Fruit fly (Drosophila melanogaster) whole organism, embryonic: ENCODE data around the gene Slh.

Experiments
- CG10565 ChIP-seq: fragments of 200-800 bp; sonication (Bioruptor generic); optimal IDR thresholded peaks from 3 replicates; lab custom pipeline; 2016; ENCODE audit warnings: missing biosample characterization, mild to moderate bottlenecking, missing genetic modification characterization
- CG12104 ChIP-seq: fragments of 200-800 bp; sonication (Bioruptor generic); optimal IDR thresholded peaks from 3 replicates; lab custom pipeline; 2016; ENCODE audit warnings: missing biosample characterization, missing genetic modification characterization
- CG12391 ChIP-seq: fragments of 200-800 bp; sonication (Bioruptor generic); optimal IDR thresholded peaks from 3 replicates; lab custom pipeline; 2018; ENCODE audit warnings: missing biosample characterization, mild to moderate bottlenecking, missing genetic modification characterization, moderate library complexity
- CG12942 ChIP-seq: fragments of 200-800 bp; sonication (Bioruptor generic); optimal IDR thresholded peaks from 3 replicates; lab custom pipeline; 2016; ENCODE audit warnings: missing biosample characterization, missing genetic modification characterization
- CG13123 ChIP-seq: fragments of 200-800 bp; sonication (Bioruptor generic); optimal IDR thresholded peaks from 2 replicates; lab custom pipeline; 2016; ENCODE audit warnings: missing biosample characterization, missing genetic modification characterization
- CG14441 ChIP-seq: fragments of 200-800 bp; sonication (Bioruptor generic); IDR thresholded peaks from 2 replicates; pipeline ENCODE4 v1.3.6; 2022; ENCODE audit warnings: missing biosample characterization, missing genetic modification characterization
- CG15514 ChIP-seq: fragments of 200-800 bp; sonication (Bioruptor generic); optimal IDR thresholded peaks from 3 replicates; lab custom pipeline; 2017; ENCODE audit warnings: missing biosample characterization, missing genetic modification characterization, mild to moderate bottlenecking, moderate library complexity, missing genetic modification reagents
- CG15696 ChIP-seq: fragments of 200-800 bp; sonication (Bioruptor generic); optimal IDR thresholded peaks from 2 replicates; lab custom pipeline; 2019; ENCODE audit warnings: missing biosample characterization, mild to moderate bottlenecking, missing genetic modification characterization, moderate library complexity
- CG16779 ChIP-seq: fragments of 200-800 bp; sonication (Bioruptor generic); IDR thresholded peaks from 2 replicates; pipeline ENCODE4 v1.3.6; 2022; ENCODE audit warnings: missing biosample characterization, missing genetic modification characterization
- CG17829 ChIP-seq: fragments of 200-800 bp; optimal IDR thresholded peaks from 2 replicates; lab custom pipeline; 2019; ENCODE audit warnings: missing biosample characterization, mild to moderate bottlenecking, missing genetic modification characterization, moderate library complexity
- CG1792 ChIP-seq: fragments of 200-800 bp; sonication (Bioruptor generic); optimal IDR thresholded peaks from 2 replicates; lab custom pipeline; 2016; ENCODE audit warnings: missing biosample characterization, missing genetic modification characterization
- CG2116 ChIP-seq: fragments of 200-800 bp; sonication (Bioruptor generic); optimal IDR thresholded peaks from 3 replicates; lab custom pipeline; 2018; ENCODE audit warnings: missing biosample characterization, mild to moderate bottlenecking, missing genetic modification characterization
- CG2712 ChIP-seq: fragments of 200-800 bp; optimal IDR thresholded peaks from 3 replicates; lab custom pipeline; 2019; ENCODE audit warnings: missing biosample characterization, mild to moderate bottlenecking, missing genetic modification characterization, moderate library complexity
- CG2875 ChIP-seq: fragments of 200-800 bp; sonication (Bioruptor generic); optimal IDR thresholded peaks from 2 replicates; lab custom pipeline; 2017; ENCODE audit warnings: missing biosample characterization, mild to moderate bottlenecking, missing genetic modification characterization, missing genetic modification reagents
- CG4424 ChIP-seq: fragments of 200-800 bp; sonication (Bioruptor generic); optimal IDR thresholded peaks from 3 replicates; lab custom pipeline; 2016; ENCODE audit warnings: missing biosample characterization, missing genetic modification characterization
- CG7987 ChIP-seq: fragments of 200-800 bp; sonication (Bioruptor generic); optimal IDR thresholded peaks from 2 replicates; lab custom pipeline; 2018; ENCODE audit warnings: missing biosample characterization, mild to moderate bottlenecking, missing genetic modification characterization, moderate library complexity
- Drgx ChIP-seq: fragments of 200-800 bp; sonication (Bioruptor generic); IDR thresholded peaks from 2 replicates; pipeline ENCODE4 v1.3.6; 2022; ENCODE audit warnings: missing biosample characterization, missing genetic modification characterization
- E2f2 ChIP-seq: fragments of 200-800 bp; sonication (Bioruptor generic); IDR thresholded peaks from 2 replicates; pipeline ENCODE4 v1.3.6; 2022; ENCODE audit warnings: missing biosample characterization, missing genetic modification characterization
- Gug ChIP-seq: fragments of 200-800 bp; sonication (Bioruptor generic); IDR thresholded peaks from 4 replicates; pipeline ENCODE4 v1.3.6; 2022; ENCODE audit warnings: missing biosample characterization, missing genetic modification characterization
- HHEX ChIP-seq: fragments of 200-800 bp; sonication (Bioruptor generic); optimal IDR thresholded peaks from 3 replicates; lab custom pipeline; 2017; ENCODE audit warnings: missing biosample characterization, mild to moderate bottlenecking, missing genetic modification characterization, missing genetic modification reagents
- HLH3B ChIP-seq: fragments of 200-800 bp; sonication (Bioruptor generic); IDR thresholded peaks from 2 replicates; pipeline ENCODE4 v1.3.6; 2022; ENCODE audit warnings: missing biosample characterization, missing genetic modification characterization
- HLH4C ChIP-seq: fragments of 200-800 bp; sonication (Bioruptor generic); IDR thresholded peaks from 3 replicates; pipeline ENCODE4 v1.3.6; 2022; ENCODE audit warnings: missing biosample characterization, missing genetic modification characterization; ENCODE audit not compliant: partially characterized antibody
- Hr39 ChIP-seq: fragments of >200 bp; optimal IDR thresholded peaks from 2 replicates; lab custom pipeline; 2017
- Med ChIP-seq: fragments of 200-800 bp; sonication (Bioruptor generic); peaks from one replicate; lab custom pipeline; 2016; ENCODE audit warnings: missing biosample characterization, missing genetic modification characterization, mild to moderate bottlenecking, inconsistent platforms, moderate library complexity
- Meics ChIP-seq: fragments of 200-800 bp; sonication (Bioruptor generic); optimal IDR thresholded peaks from 2 replicates; lab custom pipeline; 2017; ENCODE audit warnings: missing biosample characterization, mild to moderate bottlenecking, missing genetic modification characterization
- Nf-YA ChIP-seq: fragments of 200-800 bp; sonication (Bioruptor generic); IDR thresholded peaks from 2 replicates; pipeline ENCODE4 v1.3.6; 2022; ENCODE audit warnings: missing biosample characterization, missing genetic modification characterization
- PHDP ChIP-seq: fragments of 200-800 bp; sonication (Bioruptor generic); optimal IDR thresholded peaks from 3 replicates; lab custom pipeline; 2018; ENCODE audit warnings: missing biosample characterization, mild to moderate bottlenecking, missing genetic modification characterization, moderate library complexity
- Sox100B ChIP-seq: fragments of 200-800 bp; sonication (Bioruptor generic); optimal IDR thresholded peaks from 3 replicates; lab custom pipeline; 2018; ENCODE audit warnings: missing biosample characterization, mild to moderate bottlenecking, missing genetic modification characterization
- Taf1 ChIP-seq: fragments of 200-800 bp; sonication (Bioruptor generic); IDR thresholded peaks from 2 replicates; pipeline ENCODE4 v1.3.6; 2022; ENCODE audit warnings: missing biosample characterization, missing genetic modification characterization
- Xrp1 ChIP-seq: fragments of 200-800 bp; sonication (Bioruptor generic); IDR thresholded peaks from 2 replicates; pipeline ENCODE4 v1.3.6; 2022; ENCODE audit warnings: missing biosample characterization, missing genetic modification characterization
- ato ChIP-seq: fragments of 200-800 bp; sonication (Bioruptor generic); IDR thresholded peaks from 2 replicates; pipeline ENCODE4 v1.3.6; 2022; ENCODE audit warnings: missing biosample characterization, missing genetic modification characterization; ENCODE audit not compliant: partially characterized antibody
- bsh ChIP-seq, 2 experiments: fragments of 200-800 bp; sonication (Bioruptor generic); optimal IDR thresholded peaks; 2 replicates each; lab custom pipeline; 2017 to 2018; ENCODE audit warnings: mild to moderate bottlenecking in 2 of 2, missing biosample characterization in 2 of 2, missing genetic modification characterization in 2 of 2, moderate library complexity in 1 of 2
- chm ChIP-seq: fragments of 200-800 bp; sonication (Bioruptor generic); IDR thresholded peaks from 2 replicates; pipeline ENCODE4 v1.3.6; 2022; ENCODE audit warnings: missing biosample characterization, missing genetic modification characterization
- dm ChIP-seq: fragments of 200-800 bp; sonication (Bioruptor generic); optimal IDR thresholded peaks from 3 replicates; lab custom pipeline; 2016; ENCODE audit warnings: missing biosample characterization, missing genetic modification characterization
- dmrt99B ChIP-seq: fragments of 200-800 bp; sonication (Bioruptor generic); optimal IDR thresholded peaks from 2 replicates; lab custom pipeline; 2018; ENCODE audit warnings: missing biosample characterization, mild to moderate bottlenecking, missing genetic modification characterization, moderate library complexity
- fd96Cb ChIP-seq: fragments of 200-800 bp; sonication (Bioruptor generic); optimal IDR thresholded peaks from 2 replicates; lab custom pipeline; 2018; ENCODE audit warnings: missing biosample characterization, mild to moderate bottlenecking, missing genetic modification characterization, moderate library complexity
- gcm ChIP-seq: fragments of 200-800 bp; sonication (Bioruptor generic); optimal IDR thresholded peaks from 2 replicates; lab custom pipeline; 2019; ENCODE audit warnings: missing biosample characterization, mild to moderate bottlenecking, missing genetic modification characterization, moderate library complexity
- jumu ChIP-seq: fragments of 200-800 bp; sonication (Bioruptor generic); optimal IDR thresholded peaks from 3 replicates; lab custom pipeline; 2016; ENCODE audit warnings: missing biosample characterization, missing genetic modification characterization
- kni ChIP-seq: fragments of 200-800 bp; sonication (Bioruptor generic); optimal IDR thresholded peaks from 3 replicates; lab custom pipeline; 2017; ENCODE audit warnings: mild to moderate bottlenecking, missing biosample characterization, missing genetic modification reagents, missing genetic modification characterization
- peb ChIP-seq: fragments of 200-800 bp; sonication (Bioruptor generic); IDR thresholded peaks from 2 replicates; pipeline ENCODE4 v1.3.6; 2022; ENCODE audit warnings: missing biosample characterization, missing genetic modification characterization
- pnt ChIP-seq: fragments of 200-800 bp; sonication (Bioruptor generic); optimal IDR thresholded peaks from 3 replicates; lab custom pipeline; 2016; ENCODE audit warnings: missing biosample characterization, missing genetic modification characterization
- row ChIP-seq: fragments of 200-800 bp; sonication (Bioruptor generic); IDR thresholded peaks from 3 replicates; pipeline ENCODE4 v1.3.6; 2022; ENCODE audit warnings: missing biosample characterization, missing genetic modification characterization
- sd ChIP-seq: fragments of 200-800 bp; sonication (Bioruptor generic); optimal IDR thresholded peaks from 3 replicates; lab custom pipeline; 2018; ENCODE audit warnings: missing biosample characterization, mild to moderate bottlenecking, missing genetic modification characterization, moderate library complexity
- shn ChIP-seq: fragments of 200-800 bp; sonication (Bioruptor generic); optimal IDR thresholded peaks from 3 replicates; lab custom pipeline; 2016; ENCODE audit warnings: missing biosample characterization, missing genetic modification characterization
- sisA ChIP-seq: fragments of 200-800 bp; sonication (Bioruptor generic); IDR thresholded peaks from 2 replicates; pipeline ENCODE4 v1.3.6; 2022; ENCODE audit warnings: missing biosample characterization, missing genetic modification characterization
- sna ChIP-seq: fragments of 200-800 bp; sonication (Bioruptor generic); IDR thresholded peaks from 2 replicates; pipeline ENCODE4 v1.3.6; 2022; ENCODE audit warnings: missing biosample characterization, missing genetic modification characterization; ENCODE audit not compliant: partially characterized antibody
- vfl ChIP-seq: fragments of 200-800 bp; sonication (Bioruptor generic); optimal IDR thresholded peaks from 2 replicates; lab custom pipeline; 2016; ENCODE audit warnings: missing biosample characterization, missing genetic modification characterization
- zfh1 ChIP-seq: fragments of 200-800 bp; sonication (Bioruptor generic); IDR thresholded peaks from 3 replicates; pipeline ENCODE4 v1.3.6; 2022; ENCODE audit warnings: missing biosample characterization, missing genetic modification characterization

Slh gene

dm6 chr2L:2492692-2493626, 488 bp upstream of the Slh start, which contains the start of gene oaf (continued):
- peak; percentile 28 for TF ChIP-seq vfl (GFP tag; lab: Kevin White, UChicago)
- 0 out of 2 replicates have a peak, but pooled peaks have one; percentile 23 for TF ChIP-seq Taf1 (GFP tag; lab: Robert Waterston, UW)
- peak; percentile 46 for TF ChIP-seq CG2116 (GFP tag; lab: Kevin White, UChicago)
- peak; percentile 19 for TF ChIP-seq CG12942 (GFP tag; lab: Kevin White, UChicago)
- TF ChIP-seq CG10565 (GFP tag; lab: Kevin White, UChicago): no peak
- TF ChIP-seq E2f2 (GFP tag; lab: Robert Waterston, UW): peak; percentile 67
- no peak for TF ChIP-seq CG16779 (GFP tag; lab: Robert Waterston, UW)
- no peak for TF ChIP-seq HLH3B (GFP tag; lab: Robert Waterston, UW)
- peak; percentile 92 for TF ChIP-seq Med (GFP tag; lab: Kevin White, UChicago)
- peak; percentile 29 for TF ChIP-seq Meics (GFP tag; lab: Kevin White, UChicago)
- peak; percentile 44; the same call in 2 of the 4 replicates for TF ChIP-seq Gug (GFP tag; lab: Robert Waterston, UW)
- TF ChIP-seq ato: peak; percentile 31; the same call in 1 of the 2 replicates
- TF ChIP-seq dm (GFP tag; lab: Kevin White, UChicago): peak; percentile 38
- peak; percentile 44 for TF ChIP-seq PHDP (tag; lab: Kevin White, UChicago)
- TF ChIP-seq CG13123 (GFP tag; lab: Kevin White, UChicago): peak; percentile 30
- no peak for TF ChIP-seq jumu
- peak; percentile 69 for TF ChIP-seq chm (GFP tag; lab: Robert Waterston, UW)
- peak; percentile 47; the same call in 1 of the 2 replicates for TF ChIP-seq sisA (GFP tag; lab: Robert Waterston, UW)
- no peak for TF ChIP-seq peb (GFP tag; lab: Robert Waterston, UW)

dm6 chr2L:2486851-2487250, 5.6 kb downstream of the Slh start:
- TF ChIP-seq CG4424 (GFP tag; lab: Kevin White, UChicago) (peak; percentile 10), Sox100B (GFP tag; lab: Kevin White, UChicago) (no peak), CG1792 (GFP tag; lab: Kevin White, UChicago) (no peak), HHEX (GFP tag; lab: Kevin White, UChicago) (no peak), zfh1 (GFP tag; lab: Robert Waterston, UW) (0 out of 3 replicates have a peak, but pooled peaks have one; percentile 8), shn (no peak), kni (GFP tag; lab: Kevin White, UChicago) (no peak), CG2875 (GFP tag; lab: Kevin White, UChicago) (no peak), HLH4C (no peak), pnt (no peak), Xrp1 (GFP tag; lab: Robert Waterston, UW) (peak; percentile 54; the same call in 1 of the 2 replicates), CG17829 (tag; lab: Kevin White, UChicago) (no peak), Drgx (GFP tag; lab: Robert Waterston, UW) (peak; percentile 50), sd (no peak), row (GFP tag; lab: Robert Waterston, UW) (0 out of 3 replicates have a peak, but pooled peaks have one; percentile 17), gcm (GFP tag; lab: Kevin White, UChicago) (peak; percentile 2), Hr39 (lab: Kevin White, UChicago) (no peak), dmrt99B (tag; lab: Kevin White, UChicago) (peak; percentile 14), sna (no peak), CG12104 (GFP tag; lab: Kevin White, UChicago) (no peak), CG12391 (tag; lab: Kevin White, UChicago) (peak; percentile 13), CG7987 (no peak), CG15514 (GFP tag; lab: Kevin White, UChicago) (no peak), CG15696 (tag; lab: Kevin White, UChicago) (peak; percentile 11), fd96Cb (tag; lab: Kevin White, UChicago) (peak; percentile 18), CG14441 (GFP tag; lab: Robert Waterston, UW) (no peak), Nf-YA (GFP tag; lab: Robert Waterston, UW) (no peak), bsh (GFP tag; optimal IDR thresholded peaks at IDR 0.05; lab: Kevin White, UChicago) (peak; percentile 33 to 57), CG2712 (tag; lab: Kevin White, UChicago) (peak; percentile 54)
